Worm (Caenorhabditis elegans): ENCODE data around the gene F15H10.8.

Gene F15H10.8

ce11 chrV:10381726-10382125, 21.0 kb downstream of the F15H10.8 start, which contains the start of gene abu-1:
Gene abu-1 (minus strand): TSS chrV:10381826.
- TF ChIP-seq skn-1 (tag; optimal IDR thresholded peaks at IDR 0.05) (no peak), unc-39 (tag; optimal IDR thresholded peaks at IDR 0.05) (no peak)

DNA sequence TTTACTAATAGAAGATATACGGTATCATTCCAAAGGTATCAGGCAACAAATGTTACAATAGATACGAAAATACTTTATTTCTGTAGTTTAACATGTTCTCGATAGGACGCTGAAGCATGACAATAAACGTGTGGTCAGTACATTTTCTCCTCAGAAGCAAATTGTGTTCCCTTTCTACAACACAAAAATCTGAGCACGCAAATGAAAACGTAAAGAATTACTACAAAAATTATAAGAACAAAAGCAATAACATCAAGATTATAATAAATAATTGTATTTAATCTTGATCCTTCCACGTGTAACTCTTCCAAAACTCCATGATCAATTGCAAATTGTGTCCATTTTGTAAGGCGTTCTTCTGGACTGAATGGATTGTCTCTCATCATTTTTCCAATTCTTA, 22.9 kb downstream of the F15H10.8 start:
- TF ChIP-seq lsy-2 (tag; optimal IDR thresholded peaks at IDR 0.05) (no peak), skn-1 (tag; optimal IDR thresholded peaks at IDR 0.05) (no peak)

DNA sequence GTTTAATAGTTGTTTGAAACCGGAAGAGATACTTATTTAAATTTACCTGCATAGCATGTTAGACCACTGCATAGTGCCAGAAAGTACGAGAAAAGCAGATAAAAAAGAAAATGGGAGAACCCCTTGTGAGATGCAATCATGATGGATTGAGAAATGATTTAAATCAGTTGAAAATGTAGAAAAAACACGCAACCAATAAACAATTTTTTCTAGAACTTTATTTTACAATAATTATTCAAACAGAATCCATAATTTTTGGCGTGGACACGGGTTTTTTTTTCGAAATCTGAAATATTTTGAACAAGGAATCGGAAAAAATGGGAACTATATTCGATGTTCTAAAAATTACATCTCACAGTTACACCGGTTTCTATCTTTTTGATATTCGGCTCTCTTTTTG, 23.4 kb downstream of the F15H10.8 start, which contains the start of gene AC3.12:
Gene AC3.12 (minus strand): TSS at position 101 of the 400 bp plus-strand sequence.
- TF ChIP-seq nhr-21 (tag; optimal IDR thresholded peaks at IDR 0.05) (no peak), snpc-4 (tag; optimal IDR thresholded peaks at IDR 0.05) (no peak), nhr-237 (tag; optimal IDR thresholded peaks at IDR 0.05) (no peak), ZK546.5 (tag; optimal IDR thresholded peaks at IDR 0.05) (no peak), mab-5 (tag; optimal IDR thresholded peaks at IDR 0.05) (no peak), blmp-1 (tag; optimal IDR thresholded peaks at IDR 0.05; ENCODE audit: insufficient read depth) (no peak), ceh-16 (tag; optimal IDR thresholded peaks at IDR 0.05) (no peak), unc-55 (GFP tag; optimal IDR thresholded peaks at IDR 0.05) (no peak), unc-39 (tag; optimal IDR thresholded peaks at IDR 0.05) (no peak), fos-1 (tag; optimal IDR thresholded peaks at IDR 0.05) (no peak)

ce11 chrV:10371951-10372350, 30.8 kb downstream of the F15H10.8 start, which contains the start of gene ugt-49:
Gene ugt-49 (plus strand): TSS chrV:10372321.
- TF ChIP-seq unc-39 (tag; optimal IDR thresholded peaks at IDR 0.05): no peak
- no peak for TF ChIP-seq sma-9 (GFP tag; optimal IDR thresholded peaks at IDR 0.05)
- TF ChIP-seq sma-9 (tag; optimal IDR thresholded peaks at IDR 0.05): no peak
- no peak for TF ChIP-seq unc-62 (GFP tag; optimal IDR thresholded peaks at IDR 0.05)
- peak; percentile 60 for TF ChIP-seq fos-1 (tag; optimal IDR thresholded peaks at IDR 0.05)
- no peak for TF ChIP-seq nhr-11 (tag; optimal IDR thresholded peaks at IDR 0.05)
- TF ChIP-seq gmeb-1 (tag; optimal IDR thresholded peaks at IDR 0.05): no peak
- TF ChIP-seq lin-39 (tag; optimal IDR thresholded peaks at IDR 0.05): no peak
- TF ChIP-seq skn-1 (tag; optimal IDR thresholded peaks at IDR 0.05): no peak

ce11 chrV:10371177-10371576, 31.5 kb downstream of the F15H10.8 start:
- TF ChIP-seq nhr-129 (tag; optimal IDR thresholded peaks at IDR 0.05) (peak; percentile 11), zag-1 (tag; optimal IDR thresholded peaks at IDR 0.05) (no peak), aly-2 (tag; optimal IDR thresholded peaks at IDR 0.05) (no peak), ztf-11 (tag; optimal IDR thresholded peaks at IDR 0.05) (no peak), lsy-2 (tag; optimal IDR thresholded peaks at IDR 0.05) (no peak), unc-55 (GFP tag; optimal IDR thresholded peaks at IDR 0.05) (no peak), unc-39 (tag; optimal IDR thresholded peaks at IDR 0.05) (no peak), nhr-6 (tag; optimal IDR thresholded peaks at IDR 0.05) (no peak), nhr-10 (tag; optimal IDR thresholded peaks at IDR 0.05) (no peak), dmd-4 (tag; optimal IDR thresholded peaks at IDR 0.05) (no peak), elt-3 (tag; optimal IDR thresholded peaks at IDR 0.05) (no peak), sem-4 (tag; optimal IDR thresholded peaks at IDR 0.05) (no peak), ZK546.5 (tag; optimal IDR thresholded peaks at IDR 0.05) (no peak), nhr-12 (tag; optimal IDR thresholded peaks at IDR 0.05) (no peak), lin-13 (GFP tag; optimal IDR thresholded peaks at IDR 0.05) (no peak), nhr-21 (tag; optimal IDR thresholded peaks at IDR 0.05) (no peak), unc-62 (GFP tag; optimal IDR thresholded peaks at IDR 0.05) (no peak), mbf-1 (tag; optimal IDR thresholded peaks at IDR 0.05) (no peak), ama-1 (optimal IDR thresholded peaks at IDR 0.05) (no peak), snpc-4 (tag; optimal IDR thresholded peaks at IDR 0.05) (no peak), nhr-77 (tag; optimal IDR thresholded peaks at IDR 0.05) (no peak), sma-9 (GFP tag; optimal IDR thresholded peaks at IDR 0.05) (peak; percentile 68), sma-9 (tag; optimal IDR thresholded peaks at IDR 0.05) (no peak), elt-1 (tag; optimal IDR thresholded peaks at IDR 0.05) (no peak), blmp-1 (tag; optimal IDR thresholded peaks at IDR 0.05; ENCODE audit: insufficient read depth) (no peak), C34F6.9 (tag; optimal IDR thresholded peaks at IDR 0.05) (no peak), ceh-82 (tag; optimal IDR thresholded peaks at IDR 0.05) (no peak), crh-2 (tag; optimal IDR thresholded peaks at IDR 0.05) (peak; percentile 45), alr-1 (tag; optimal IDR thresholded peaks at IDR 0.05) (no peak), gmeb-1 (tag; optimal IDR thresholded peaks at IDR 0.05) (peak; percentile 64), ceh-16 (tag; optimal IDR thresholded peaks at IDR 0.05) (no peak), lin-39 (tag; optimal IDR thresholded peaks at IDR 0.05) (no peak), ztf-1 (GFP tag; conservative IDR thresholded peaks at IDR 0.05) (no peak), ztf-4 (tag; optimal IDR thresholded peaks at IDR 0.05) (no peak), Y55F3AM.14 (GFP tag; optimal IDR thresholded peaks at IDR 0.05) (no peak), nhr-25 (tag; optimal IDR thresholded peaks at IDR 0.05) (peak; percentile 22), mab-5 (tag; optimal IDR thresholded peaks at IDR 0.05) (no peak), lin-11 (tag; optimal IDR thresholded peaks at IDR 0.05) (no peak), F13H6.1 (tag; optimal IDR thresholded peaks at IDR 0.05) (no peak), fos-1 (tag; optimal IDR thresholded peaks at IDR 0.05) (peak; percentile 76), R02D3.7 (tag; optimal IDR thresholded peaks at IDR 0.05) (no peak), egl-27 (tag; optimal IDR thresholded peaks at IDR 0.05) (no peak)
